Worm (Caenorhabditis elegans): ENCODE data around the gene T19D2.13.
A peak's percentile ranks its signal among the peaks of the same experiment; 100 is the strongest.

The T19D2.13 gene

ce11 chrX:3898255-3899177 is 43.7 kb downstream of the T19D2.13 start:
- TF ChIP-seq unc-55 (GFP tag; optimal IDR thresholded peaks at IDR 0.05) (peak; percentile 11), nhr-232 (tag; optimal IDR thresholded peaks at IDR 0.05) (no peak), ceh-31 (tag; optimal IDR thresholded peaks at IDR 0.05) (peak; percentile 38)

ce11 chrX:3895577-3895976 is 46.6 kb downstream of the T19D2.13 start, which contains the start of gene F47F2.3:
Gene F47F2.3 (minus strand): TSS chrX:3895677.
- TF ChIP-seq lim-6 (tag; optimal IDR thresholded peaks at IDR 0.05) = no peak
- TF ChIP-seq ztf-16 (tag; optimal IDR thresholded peaks at IDR 0.05) = no peak
- TF ChIP-seq syd-9 (tag; optimal IDR thresholded peaks at IDR 0.05) = no peak
- TF ChIP-seq sox-4 (tag; optimal IDR thresholded peaks at IDR 0.05) = no peak
- TF ChIP-seq tbx-7 (tag; optimal IDR thresholded peaks at IDR 0.05) = no peak
